Fruit fly (Drosophila melanogaster): ENCODE measurements around the gene gwl.

Gene gwl

dm6 chr3R:18783191-18783590 lies 37.0 kb downstream of the gwl start:
- TF ChIP-seq HLH3B (GFP tag; IDR thresholded peaks at IDR 0.05) (no peak), mld (GFP tag; IDR thresholded peaks at IDR 0.05; ENCODE audit: partially characterized antibody) (no peak), Doc3 (GFP tag; IDR thresholded peaks at IDR 0.05; ENCODE audit: partially characterized antibody) (no peak), jing (GFP tag; optimal IDR thresholded peaks at IDR 0.05) (no peak), CG10654 (GFP tag; optimal IDR thresholded peaks at IDR 0.05) (no peak), lov (optimal IDR thresholded peaks at IDR 0.05) (no peak), lov (GFP tag; IDR thresholded peaks at IDR 0.05) (no peak), CG11247 (GFP tag; IDR thresholded peaks at IDR 0.05) (no peak), exex (tag; optimal IDR thresholded peaks at IDR 0.05) (peak; percentile 96), Scr (GFP tag; IDR thresholded peaks at IDR 0.05; ENCODE audit: partially characterized antibody) (no peak), maf-S (GFP tag; optimal IDR thresholded peaks at IDR 0.05) (no peak), kay (GFP tag; optimal IDR thresholded peaks at IDR 0.05) (no peak), HHEX (GFP tag; optimal IDR thresholded peaks at IDR 0.05) (no peak), mirr (GFP tag; optimal IDR thresholded peaks at IDR 0.05) (peak; percentile 90), kah (GFP tag; optimal IDR thresholded peaks at IDR 0.05) (no peak), Tbp (GFP tag; optimal IDR thresholded peaks at IDR 0.05) (no peak), Stat92E (GFP tag; optimal IDR thresholded peaks at IDR 0.05) (no peak), hth (optimal IDR thresholded peaks at IDR 0.05) (no peak), Ets97D (GFP tag; optimal IDR thresholded peaks at IDR 0.05) (no peak), CG5180 (GFP tag; optimal IDR thresholded peaks at IDR 0.05) (no peak), run (tag; optimal IDR thresholded peaks at IDR 0.05) (peak; percentile 7), CG1233 (GFP tag; optimal IDR thresholded peaks at IDR 0.05) (no peak), Jarid2 (GFP tag; optimal IDR thresholded peaks at IDR 0.05) (no peak), repo (GFP tag; optimal IDR thresholded peaks at IDR 0.05) (no peak), ase (GFP tag; IDR thresholded peaks at IDR 0.05) (no peak), Gsc (GFP tag; IDR thresholded peaks at IDR 0.05) (no peak), cwo (GFP tag; optimal IDR thresholded peaks at IDR 0.05) (peak; percentile 87), sd (tag; optimal IDR thresholded peaks at IDR 0.05) (peak; percentile 16), br (optimal IDR thresholded peaks at IDR 0.05) (no peak), CG43689 (GFP tag; IDR thresholded peaks at IDR 0.05) (no peak), PHDP (tag; optimal IDR thresholded peaks at IDR 0.05) (no peak), CG8281 (tag; optimal IDR thresholded peaks at IDR 0.05) (no peak), trh (GFP tag; optimal IDR thresholded peaks at IDR 0.05) (no peak), bsh (GFP tag; optimal IDR thresholded peaks at IDR 0.05) (no peak), prd (optimal IDR thresholded peaks at IDR 0.05) (no peak), prd (GFP tag; IDR thresholded peaks at IDR 0.05) (no peak), sug (tag; optimal IDR thresholded peaks at IDR 0.05) (peak; percentile 2), chm (GFP tag; IDR thresholded peaks at IDR 0.05) (no peak), CG18011 (GFP tag; optimal IDR thresholded peaks at IDR 0.05) (no peak), CG6654 (GFP tag; optimal IDR thresholded peaks at IDR 0.05) (no peak), CG16779 (GFP tag; IDR thresholded peaks at IDR 0.05) (no peak), Ada2b (GFP tag; IDR thresholded peaks at IDR 0.05) (no peak), croc (GFP tag; conservative IDR thresholded peaks at IDR 0.05) (no peak), CG15269 (tag; optimal IDR thresholded peaks at IDR 0.05) (no peak), grn (GFP tag; optimal IDR thresholded peaks at IDR 0.05) (peak; percentile 47)
